Worm (Caenorhabditis elegans): ENCODE measurements around the gene paqr-1.

The paqr-1 gene

DNA sequence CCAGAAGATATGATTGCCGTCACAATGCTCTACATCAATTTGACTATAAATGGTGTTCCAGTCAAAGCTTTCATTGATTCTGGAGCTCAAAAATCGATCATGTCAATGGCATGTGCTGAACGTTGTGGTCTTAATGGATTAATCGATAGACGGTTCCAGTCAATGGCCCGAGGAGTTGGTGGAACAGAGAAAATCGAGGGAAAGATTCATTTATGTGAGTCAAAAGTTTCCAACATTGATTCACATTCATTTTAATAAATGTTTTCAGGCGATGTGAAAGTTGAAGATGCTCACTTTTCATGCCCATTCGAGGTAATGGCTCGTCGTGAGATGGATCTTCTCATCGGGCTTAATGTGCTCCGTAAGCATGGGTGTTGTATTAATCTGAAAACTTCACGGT is 31.5 kb downstream of the paqr-1 start:
- no peak for TF ChIP-seq tra-4 (tag; optimal IDR thresholded peaks at IDR 0.05)
- no peak for TF ChIP-seq ets-7 (tag; optimal IDR thresholded peaks at IDR 0.05)
- TF ChIP-seq tbx-11 (GFP tag; IDR thresholded peaks at IDR 0.05), result no peak

DNA sequence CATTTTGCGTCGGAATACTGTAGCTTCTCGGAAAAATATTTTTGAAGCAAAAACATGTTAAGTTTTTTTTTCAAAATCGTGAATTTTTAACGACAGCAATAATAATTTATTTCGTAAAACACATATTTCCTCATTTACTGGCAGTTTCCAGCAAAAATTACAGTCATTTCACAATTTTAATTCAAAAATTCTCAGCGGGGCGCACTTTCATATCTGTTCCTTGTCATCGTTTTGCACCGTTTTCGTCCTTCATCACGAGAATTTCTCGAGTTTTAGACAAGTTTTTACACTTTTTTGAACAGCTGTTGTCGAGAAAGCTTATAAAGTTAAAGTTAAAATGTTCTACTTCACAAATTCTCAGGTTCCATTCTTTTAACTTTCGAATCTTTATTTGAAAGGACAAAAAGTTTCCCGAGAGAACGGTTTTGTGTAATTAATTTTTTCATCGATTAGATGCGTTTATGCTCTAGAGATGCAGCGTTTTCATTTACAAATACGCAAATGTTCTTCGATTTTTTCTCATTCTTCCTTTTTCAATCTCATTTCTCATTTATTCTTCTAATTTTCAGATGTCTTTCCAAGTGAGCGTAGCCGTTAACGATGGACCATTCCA is 32.8 kb downstream of the paqr-1 start, which contains the start of gene ddi-1:
ddi-1 (plus strand) TSS at position 563 of the 613 bp plus-strand sequence.
- no peak for TF ChIP-seq ceh-36 (tag; optimal IDR thresholded peaks at IDR 0.05)
- TF ChIP-seq tra-4 (tag; optimal IDR thresholded peaks at IDR 0.05), result no peak
- TF ChIP-seq ceh-13 (GFP tag; optimal IDR thresholded peaks at IDR 0.05), result no peak
- TF ChIP-seq ets-7 (tag; optimal IDR thresholded peaks at IDR 0.05), result no peak
- no peak for TF ChIP-seq flt-1 (GFP tag; IDR thresholded peaks at IDR 0.05)
- no peak for TF ChIP-seq hmbx-1 (tag; optimal IDR thresholded peaks at IDR 0.05)
- no peak for TF ChIP-seq tbx-37 (GFP tag; conservative IDR thresholded peaks at IDR 0.05)

DNA sequence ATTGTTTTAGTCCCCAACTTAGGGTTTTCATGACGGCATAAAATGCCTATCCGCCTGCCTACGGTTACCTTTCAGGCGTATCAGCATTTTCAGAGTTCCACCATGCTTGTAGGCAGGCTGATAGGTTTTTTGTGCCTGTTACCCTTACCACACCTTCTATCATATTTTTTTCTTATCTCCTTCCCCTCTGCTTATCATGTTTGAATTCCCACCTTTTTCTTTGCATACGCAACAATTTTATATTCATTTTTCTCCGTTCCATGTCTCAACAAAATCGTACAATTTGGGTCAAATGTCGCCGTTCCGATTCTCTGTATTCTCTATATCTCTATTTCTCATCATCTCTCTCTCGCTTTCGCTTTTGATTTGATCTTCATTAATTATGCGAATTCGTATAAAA is 35.6 kb downstream of the paqr-1 start, which contains the start of gene C01G5.9:
C01G5.9 (plus strand) TSS at position 301 of the 400 bp plus-strand sequence.
- TF ChIP-seq flt-1 (GFP tag; IDR thresholded peaks at IDR 0.05) (no peak), hmbx-1 (tag; optimal IDR thresholded peaks at IDR 0.05) (no peak), tra-4 (tag; optimal IDR thresholded peaks at IDR 0.05) (no peak), ceh-13 (GFP tag; optimal IDR thresholded peaks at IDR 0.05) (no peak), hmg-4 (GFP tag; optimal IDR thresholded peaks at IDR 0.05) (no peak), ets-7 (tag; optimal IDR thresholded peaks at IDR 0.05) (no peak), B0310.2 (tag; optimal IDR thresholded peaks at IDR 0.05) (no peak), sea-1 (GFP tag; conservative IDR thresholded peaks at IDR 0.05) (no peak), pes-1 (GFP tag; IDR thresholded peaks at IDR 0.05) (no peak), hnd-1 (tag; optimal IDR thresholded peaks at IDR 0.05) (no peak), tbx-37 (GFP tag; conservative IDR thresholded peaks at IDR 0.05) (no peak), scrt-1 (GFP tag; IDR thresholded peaks at IDR 0.05) (no peak), tbx-11 (GFP tag; IDR thresholded peaks at IDR 0.05) (no peak), aly-1 (tag; optimal IDR thresholded peaks at IDR 0.05) (no peak), ama-1 (optimal IDR thresholded peaks at IDR 0.05) (no peak), ceh-36 (tag; optimal IDR thresholded peaks at IDR 0.05) (no peak), F13C5.2 (tag; optimal IDR thresholded peaks at IDR 0.05) (no peak)

DNA sequence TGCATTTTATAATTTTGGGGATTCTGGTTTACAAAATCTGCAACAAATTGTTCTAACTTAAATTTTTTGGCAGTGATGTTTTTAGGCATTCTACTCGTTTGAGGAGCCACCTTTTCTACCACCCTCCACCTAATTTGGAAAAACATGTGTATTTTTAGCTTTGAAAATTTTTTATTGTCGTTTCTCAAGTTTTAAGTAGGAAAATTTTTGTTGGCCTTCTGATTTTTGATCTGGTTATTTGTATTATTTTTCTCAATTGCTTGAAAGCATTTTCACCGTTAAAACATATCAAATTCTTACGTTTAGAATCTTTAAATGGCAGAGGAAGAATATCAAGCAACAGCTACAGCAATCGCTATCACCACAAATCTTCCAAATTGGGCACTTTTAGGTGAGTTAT is 37.4 kb downstream of the paqr-1 start, which contains the start of gene C01G5.7:
C01G5.7 (plus strand) TSS at position 301 of the 400 bp plus-strand sequence.
- TF ChIP-seq pes-1 (GFP tag; IDR thresholded peaks at IDR 0.05) (no peak), hmg-4 (GFP tag; optimal IDR thresholded peaks at IDR 0.05) (no peak), tbx-37 (GFP tag; conservative IDR thresholded peaks at IDR 0.05) (no peak), hmbx-1 (tag; optimal IDR thresholded peaks at IDR 0.05) (no peak), sea-1 (GFP tag; conservative IDR thresholded peaks at IDR 0.05) (no peak), ceh-36 (tag; optimal IDR thresholded peaks at IDR 0.05) (no peak), B0310.2 (tag; optimal IDR thresholded peaks at IDR 0.05) (no peak), tbx-11 (GFP tag; IDR thresholded peaks at IDR 0.05) (no peak), ets-7 (tag; optimal IDR thresholded peaks at IDR 0.05) (no peak), tra-4 (tag; optimal IDR thresholded peaks at IDR 0.05) (no peak), ama-1 (optimal IDR thresholded peaks at IDR 0.05) (no peak), hnd-1 (tag; optimal IDR thresholded peaks at IDR 0.05) (no peak)

DNA sequence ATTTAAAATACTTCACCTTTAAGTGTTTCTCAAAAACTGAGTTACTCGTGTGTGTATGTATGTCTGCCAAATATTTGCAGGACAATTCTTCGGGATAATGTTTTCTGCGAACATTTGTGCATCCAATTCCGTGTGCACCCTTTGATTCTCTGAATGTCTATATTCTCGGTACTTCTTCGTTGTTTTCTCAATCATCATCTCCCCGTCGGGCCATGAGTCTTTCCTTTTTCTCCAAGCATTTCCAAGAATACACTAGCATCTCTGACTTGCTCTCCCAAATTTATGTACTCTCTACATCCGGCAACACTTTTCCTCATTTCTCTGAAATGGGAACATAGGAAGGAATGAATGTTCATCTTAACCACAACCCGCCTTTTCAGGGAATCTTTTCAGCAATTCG is 40.5 kb downstream of the paqr-1 start:
- TF ChIP-seq flt-1 (GFP tag; IDR thresholded peaks at IDR 0.05), result no peak
- no peak for TF ChIP-seq B0310.2 (tag; optimal IDR thresholded peaks at IDR 0.05)
- no peak for TF ChIP-seq F13C5.2 (tag; optimal IDR thresholded peaks at IDR 0.05)
- no peak for TF ChIP-seq tbx-37 (GFP tag; conservative IDR thresholded peaks at IDR 0.05)
- no peak for TF ChIP-seq ets-7 (tag; optimal IDR thresholded peaks at IDR 0.05)
- TF ChIP-seq tbx-11 (GFP tag; IDR thresholded peaks at IDR 0.05), result no peak
- TF ChIP-seq scrt-1 (GFP tag; IDR thresholded peaks at IDR 0.05), result no peak
- no peak for TF ChIP-seq hmg-4 (GFP tag; optimal IDR thresholded peaks at IDR 0.05)
- no peak for TF ChIP-seq ceh-13 (GFP tag; optimal IDR thresholded peaks at IDR 0.05)
- no peak for TF ChIP-seq ceh-36 (tag; optimal IDR thresholded peaks at IDR 0.05)

DNA sequence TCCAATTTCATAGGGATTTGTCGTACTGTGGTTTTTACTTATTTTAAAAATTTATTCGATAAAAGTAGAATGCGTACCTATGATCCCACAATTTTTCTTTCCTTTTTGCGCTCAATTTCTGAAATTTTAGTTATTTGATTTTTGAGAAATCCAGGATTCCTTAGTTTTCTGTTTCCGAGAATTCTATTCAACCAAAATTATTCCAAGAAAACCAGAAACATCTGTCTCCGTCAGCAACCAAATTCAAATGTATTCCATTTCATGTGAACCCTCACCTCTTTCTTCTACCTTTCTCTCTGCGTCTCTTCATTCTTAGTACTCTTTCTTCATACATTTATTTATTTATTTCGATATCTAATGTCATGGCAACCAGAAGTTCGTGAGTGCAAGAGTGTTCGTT is 43.5 kb downstream of the paqr-1 start:
- no peak for TF ChIP-seq hnd-1 (tag; optimal IDR thresholded peaks at IDR 0.05)
- no peak for TF ChIP-seq aly-1 (tag; optimal IDR thresholded peaks at IDR 0.05)
- TF ChIP-seq hmg-4 (GFP tag; optimal IDR thresholded peaks at IDR 0.05), result no peak

DNA sequence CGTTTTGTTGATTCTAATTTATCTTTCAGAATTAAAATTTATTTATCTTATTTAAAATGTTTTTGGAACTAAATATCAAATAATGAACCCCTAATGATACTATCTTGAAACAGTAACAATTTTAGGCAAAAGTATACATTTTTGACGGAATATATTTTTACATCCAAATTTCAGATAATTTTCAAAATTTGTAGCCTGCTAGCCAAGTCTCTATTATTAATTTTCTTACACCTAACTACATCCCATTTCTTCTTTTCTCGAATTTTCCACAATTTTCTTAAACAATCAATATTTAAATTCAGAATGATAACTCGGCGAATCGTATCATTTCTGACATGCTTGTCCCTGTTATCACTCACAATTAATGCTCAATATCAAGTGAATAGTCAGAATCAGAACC is 48.8 kb downstream of the paqr-1 start, which contains the start of gene pqn-89:
pqn-89 (plus strand) TSS at position 301 of the 400 bp plus-strand sequence.
- TF ChIP-seq tra-4 (tag; optimal IDR thresholded peaks at IDR 0.05) (no peak), tbx-37 (GFP tag; conservative IDR thresholded peaks at IDR 0.05) (no peak), ceh-36 (tag; optimal IDR thresholded peaks at IDR 0.05) (no peak), ets-7 (tag; optimal IDR thresholded peaks at IDR 0.05) (no peak), ceh-13 (GFP tag; optimal IDR thresholded peaks at IDR 0.05) (no peak), tbx-11 (GFP tag; IDR thresholded peaks at IDR 0.05) (no peak), hmbx-1 (tag; optimal IDR thresholded peaks at IDR 0.05) (no peak), B0310.2 (tag; optimal IDR thresholded peaks at IDR 0.05) (no peak), hnd-1 (tag; optimal IDR thresholded peaks at IDR 0.05) (no peak), F13C5.2 (tag; optimal IDR thresholded peaks at IDR 0.05) (no peak), ama-1 (optimal IDR thresholded peaks at IDR 0.05) (no peak), pes-1 (GFP tag; IDR thresholded peaks at IDR 0.05) (no peak), hmg-4 (GFP tag; optimal IDR thresholded peaks at IDR 0.05) (no peak)

DNA sequence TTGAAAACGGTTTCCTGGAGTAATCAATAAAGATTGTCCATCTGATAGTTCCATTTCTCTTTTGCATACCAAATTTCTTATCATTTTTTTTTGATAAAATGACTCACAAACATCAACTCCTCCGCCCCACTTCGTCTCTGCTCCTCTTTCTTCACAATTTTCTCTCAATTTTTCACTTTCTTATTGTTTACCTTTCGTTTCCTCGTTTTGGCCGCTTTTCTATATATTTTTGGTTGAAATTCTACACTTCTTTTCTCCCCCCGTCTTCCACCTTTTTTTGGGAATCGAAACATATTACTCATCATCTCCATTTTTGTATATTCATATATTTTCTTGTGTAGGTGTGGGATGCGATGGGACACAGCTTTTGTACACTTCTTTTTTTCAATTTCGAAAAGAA is 52.5 kb downstream of the paqr-1 start:
- TF ChIP-seq ama-1 (optimal IDR thresholded peaks at IDR 0.05), result no peak
- no peak for TF ChIP-seq sea-1 (GFP tag; conservative IDR thresholded peaks at IDR 0.05)
- no peak for TF ChIP-seq flt-1 (GFP tag; IDR thresholded peaks at IDR 0.05)
- no peak for TF ChIP-seq ets-7 (tag; optimal IDR thresholded peaks at IDR 0.05)
- TF ChIP-seq tra-4 (tag; optimal IDR thresholded peaks at IDR 0.05), result no peak
- no peak for TF ChIP-seq scrt-1 (GFP tag; IDR thresholded peaks at IDR 0.05)
- TF ChIP-seq hnd-1 (tag; optimal IDR thresholded peaks at IDR 0.05), result no peak
- no peak for TF ChIP-seq tbx-11 (GFP tag; IDR thresholded peaks at IDR 0.05)
- no peak for TF ChIP-seq hmbx-1 (tag; optimal IDR thresholded peaks at IDR 0.05)
- TF ChIP-seq ceh-13 (GFP tag; optimal IDR thresholded peaks at IDR 0.05), result no peak
- no peak for TF ChIP-seq tbx-37 (GFP tag; conservative IDR thresholded peaks at IDR 0.05)
- TF ChIP-seq hmg-4 (GFP tag; optimal IDR thresholded peaks at IDR 0.05), result no peak
- TF ChIP-seq B0310.2 (tag; optimal IDR thresholded peaks at IDR 0.05), result no peak
- no peak for TF ChIP-seq F13C5.2 (tag; optimal IDR thresholded peaks at IDR 0.05)
